Worm (Caenorhabditis elegans) whole organism, early embryonic: ENCODE results near the gene Y62H9A.2.

Source experiments
- B0310.2 ChIP-seq: sonication (generic microtip); optimal IDR thresholded peaks from 2 replicates; lab custom pipeline; 2016; ENCODE audit warnings: mild to moderate bottlenecking, missing genetic modification characterization, missing compliant biosample characterization
- F13C5.2 ChIP-seq: sonication (generic microtip); optimal IDR thresholded peaks from 2 replicates; lab custom pipeline; 2017; ENCODE audit warnings: mild to moderate bottlenecking, missing genetic modification characterization, inconsistent platforms, missing compliant biosample characterization
- aly-1 ChIP-seq: sonication (generic microtip); optimal IDR thresholded peaks from 2 replicates; lab custom pipeline; 2016; ENCODE audit warnings: missing genetic modification characterization, missing compliant biosample characterization
- ama-1 ChIP-seq: fragments of 150-350 bp; optimal IDR thresholded peaks from 2 replicates; lab custom pipeline; 2014
- ceh-13 ChIP-seq: fragments of 200-800 bp; sonication (Bioruptor generic); optimal IDR thresholded peaks from 2 replicates; lab custom pipeline; 2018; ENCODE audit warnings: mild to moderate bottlenecking, missing genetic modification characterization, missing compliant biosample characterization
- ceh-36 ChIP-seq: sonication (generic microtip); optimal IDR thresholded peaks from 2 replicates; lab custom pipeline; 2016; ENCODE audit warnings: missing genetic modification characterization, inconsistent platforms, missing compliant biosample characterization
- ets-7 ChIP-seq: sonication (generic microtip); optimal IDR thresholded peaks from 2 replicates; lab custom pipeline; 2016; ENCODE audit warnings: missing genotype, missing genetic modification characterization, missing compliant biosample characterization
- flt-1 ChIP-seq: fragments of 200-800 bp; sonication (Bioruptor generic); IDR thresholded peaks from 2 replicates; pipeline ENCODE4 v1.3.6; 2022; ENCODE audit warnings: missing genetic modification characterization, missing compliant biosample characterization
- hmbx-1 ChIP-seq: sonication (generic microtip); optimal IDR thresholded peaks from 2 replicates; lab custom pipeline; 2016; ENCODE audit warnings: mild to moderate bottlenecking, missing genetic modification characterization, missing compliant biosample characterization
- hmg-4 ChIP-seq: fragments of 200-800 bp; sonication (Bioruptor generic); optimal IDR thresholded peaks from 2 replicates; lab custom pipeline; 2018; ENCODE audit warnings: mild to moderate bottlenecking, missing genetic modification characterization, missing compliant biosample characterization
- hnd-1 ChIP-seq: sonication (generic microtip); optimal IDR thresholded peaks from 2 replicates; lab custom pipeline; 2016; ENCODE audit warnings: missing genetic modification characterization, missing compliant biosample characterization
- pes-1 ChIP-seq: fragments of 200-800 bp; sonication (Bioruptor generic); IDR thresholded peaks from 2 replicates; pipeline ENCODE4 v1.3.6; 2022; ENCODE audit warnings: missing genetic modification reagents, missing genetic modification characterization, missing compliant biosample characterization
- scrt-1 ChIP-seq: fragments of 200-800 bp; sonication (Bioruptor generic); IDR thresholded peaks from 2 replicates; pipeline ENCODE4 v1.3.6; 2022; ENCODE audit warnings: missing genetic modification characterization, missing compliant biosample characterization
- sea-1 ChIP-seq: fragments of 200-800 bp; sonication (Bioruptor generic); conservative IDR thresholded peaks from 2 replicates; pipeline ENCODE4 v1.3.6; 2022; ENCODE audit warnings: missing genetic modification characterization, missing compliant biosample characterization
- tbx-11 ChIP-seq: fragments of 200-800 bp; sonication (Bioruptor generic); IDR thresholded peaks from 2 replicates; pipeline ENCODE4 v1.3.6; 2022; ENCODE audit warnings: missing genetic modification characterization, missing compliant biosample characterization
- tbx-37 ChIP-seq: fragments of 200-800 bp; sonication (Bioruptor generic); conservative IDR thresholded peaks from 2 replicates; pipeline ENCODE4 v1.3.6; 2022; ENCODE audit warnings: missing genetic modification reagents, missing genetic modification characterization, missing compliant biosample characterization
- tra-4 ChIP-seq: sonication (generic microtip); optimal IDR thresholded peaks from 2 replicates; lab custom pipeline; 2017; ENCODE audit warnings: missing genetic modification characterization, missing compliant biosample characterization

Y62H9A.2 gene

DNA sequence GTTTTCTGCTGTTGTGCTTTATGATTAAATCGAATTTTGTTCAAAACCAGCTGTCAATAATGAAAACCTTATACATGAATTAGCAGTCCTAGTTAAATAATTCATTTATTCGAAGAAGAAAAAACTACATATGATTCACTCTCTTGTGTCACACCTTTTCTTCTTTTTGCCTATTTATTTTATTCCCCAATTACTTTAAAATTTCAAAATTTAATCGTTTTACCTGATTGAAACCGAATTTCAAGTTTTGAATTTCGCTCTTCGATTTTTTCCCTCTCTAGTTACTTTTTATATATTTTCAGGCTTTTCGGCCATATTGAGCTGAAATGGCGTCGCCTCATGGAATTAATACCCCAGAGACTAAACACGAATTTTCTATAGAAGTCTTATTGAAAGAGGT is 25.5 kb downstream of the Y62H9A.2 start, which contains the start of gene xtr-1:
TSS of gene xtr-1 (plus strand) at position 301 of the 400 bp plus-strand sequence.
- TF ChIP-seq B0310.2 (tag; lab: Kevin White, UChicago), result no peak
- no peak for TF ChIP-seq pes-1
- TF ChIP-seq F13C5.2, result no peak
- no peak for TF ChIP-seq tbx-37 (GFP tag; lab: Robert Waterston, UW)
- no peak for TF ChIP-seq hmbx-1 (tag; lab: Kevin White, UChicago)
- TF ChIP-seq ceh-36, result no peak
- TF ChIP-seq tra-4, result no peak
- TF ChIP-seq ama-1 (lab: Kevin White, UChicago), result no peak

DNA sequence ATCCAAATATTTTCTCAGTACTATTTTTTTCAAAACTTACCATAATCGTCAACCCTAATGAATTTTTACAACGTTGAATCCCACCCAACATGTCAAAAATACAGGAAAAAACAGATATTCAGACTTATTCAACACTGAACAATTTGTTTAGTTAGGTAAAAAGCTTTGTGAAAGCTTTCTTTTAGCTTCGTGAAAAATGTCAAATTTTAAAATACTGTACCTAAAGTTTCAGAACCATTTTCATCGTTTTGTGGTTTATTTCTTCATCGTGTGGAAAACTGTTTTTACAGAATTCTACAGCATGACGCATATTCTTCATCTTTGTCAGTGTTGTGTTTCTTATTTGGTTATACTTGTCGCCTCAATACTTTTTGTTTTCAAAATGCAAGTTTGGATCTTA is 27.4 kb downstream of the Y62H9A.2 start, which contains the start of gene F54F7.14:
TSS of gene F54F7.14 (plus strand) at position 301 of the 400 bp plus-strand sequence.
- TF ChIP-seq tbx-11 (GFP tag; lab: Robert Waterston, UW) (no peak), ets-7 (tag; lab: Kevin White, UChicago) (no peak), pes-1 (no peak), tbx-37 (GFP tag; lab: Robert Waterston, UW) (no peak), hmg-4 (GFP tag; lab: Kevin White, UChicago) (no peak), scrt-1 (no peak)

DNA sequence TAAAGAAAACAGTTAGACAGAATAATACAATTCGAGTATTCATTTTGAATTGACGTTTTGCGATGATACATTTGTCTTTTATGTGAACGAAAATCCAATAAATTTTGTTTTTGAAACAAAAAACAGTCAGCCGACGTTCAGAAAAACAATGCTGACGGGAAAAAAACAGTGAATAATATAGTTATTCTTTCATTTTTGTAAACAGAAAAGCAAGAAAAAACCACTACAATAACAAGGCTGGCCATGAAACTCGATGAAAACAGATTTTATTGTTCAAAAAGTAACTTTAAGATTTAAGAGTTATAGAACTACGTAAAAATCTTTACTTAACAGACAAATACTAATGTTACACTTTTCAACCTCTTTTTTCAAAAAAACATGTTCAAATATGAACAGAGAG is 27.9 kb downstream of the Y62H9A.2 start, which contains the start of gene F54F7.3:
TSS of gene F54F7.3 (minus strand) at position 101 of the 400 bp plus-strand sequence.
- no peak for TF ChIP-seq scrt-1
- no peak for TF ChIP-seq pes-1
- no peak for TF ChIP-seq ets-7 (tag; lab: Kevin White, UChicago)

DNA sequence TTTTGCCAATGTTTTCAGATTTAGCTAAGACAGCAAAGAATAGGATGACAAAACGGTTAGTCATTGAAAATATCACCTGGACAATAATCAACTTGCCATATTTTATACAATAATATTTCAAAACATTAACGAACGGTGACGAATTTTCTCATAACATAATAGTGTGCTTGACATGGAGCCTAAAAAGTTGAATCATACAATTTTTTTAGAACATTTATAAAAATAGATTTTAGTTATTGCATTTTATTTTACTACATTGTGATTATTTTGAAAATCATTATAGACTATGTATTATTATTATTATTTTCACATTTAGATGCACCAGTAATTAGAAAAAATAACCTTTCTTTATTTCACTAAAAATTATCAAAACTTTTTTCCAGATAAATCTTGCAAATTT is 29.4 kb downstream of the Y62H9A.2 start, which contains the start of gene F54F7.9:
TSS of gene F54F7.9 (minus strand) at position 101 of the 400 bp plus-strand sequence.
- TF ChIP-seq ceh-13 (GFP tag; lab: Kevin White, UChicago) (no peak), B0310.2 (tag; lab: Kevin White, UChicago) (no peak)

DNA sequence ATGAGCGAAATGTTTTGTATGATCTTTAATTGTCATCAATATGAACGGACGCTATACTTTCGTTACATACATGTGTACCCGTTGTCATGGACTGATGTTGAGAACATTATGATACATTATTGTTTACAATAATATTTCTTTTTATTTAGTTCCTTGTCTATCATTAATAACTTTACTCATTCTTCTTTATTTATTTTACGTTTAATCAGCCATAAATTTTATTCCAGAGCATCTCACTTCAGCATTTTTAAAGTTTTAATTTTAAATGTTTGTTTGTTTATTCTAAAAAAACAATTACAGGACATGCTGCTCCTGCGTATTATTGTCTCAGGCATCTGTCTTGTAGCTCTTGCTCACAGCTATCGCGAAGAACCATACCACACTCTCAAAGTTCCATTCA is 34.6 kb downstream of the Y62H9A.2 start, which contains the start of gene F54F7.2:
TSS of gene F54F7.2 (plus strand) at position 301 of the 400 bp plus-strand sequence.
- no peak for TF ChIP-seq ceh-13 (GFP tag; lab: Kevin White, UChicago)
- TF ChIP-seq hnd-1 (tag; lab: Kevin White, UChicago), result no peak
- TF ChIP-seq sea-1 (GFP tag; lab: Robert Waterston, UW), result no peak
- TF ChIP-seq F13C5.2, result no peak
- no peak for TF ChIP-seq tra-4
- no peak for TF ChIP-seq flt-1
- no peak for TF ChIP-seq B0310.2 (tag; lab: Kevin White, UChicago)
- no peak for TF ChIP-seq hmbx-1 (tag; lab: Kevin White, UChicago)
- TF ChIP-seq tbx-37 (GFP tag; lab: Robert Waterston, UW), result no peak
- TF ChIP-seq ceh-36, result no peak
- TF ChIP-seq ama-1 (lab: Kevin White, UChicago), result no peak
- no peak for TF ChIP-seq scrt-1

DNA sequence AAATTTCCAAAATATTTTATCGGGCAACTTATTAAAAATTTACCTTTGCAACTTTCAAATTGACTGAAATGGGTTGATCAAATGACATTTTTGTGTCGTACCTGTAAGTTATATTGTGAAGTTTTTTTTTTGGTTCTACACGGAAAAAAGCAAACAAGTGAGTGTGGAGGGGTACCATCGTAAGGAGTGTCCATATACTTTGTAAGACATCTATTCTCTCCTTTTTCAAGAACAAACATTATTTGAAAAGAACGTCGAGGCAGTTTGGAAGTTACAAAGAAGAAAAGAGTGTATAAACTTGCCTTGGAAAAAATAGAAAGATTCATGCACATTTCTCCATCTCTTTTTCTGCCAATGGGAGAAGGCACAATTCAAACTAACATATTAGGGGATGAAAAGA is 40.6 kb downstream of the Y62H9A.2 start, which contains the start of gene taf-7.1:
TSS of gene taf-7.1 (minus strand) at position 101 of the 400 bp plus-strand sequence.
- TF ChIP-seq flt-1, result no peak
- TF ChIP-seq ets-7 (tag; lab: Kevin White, UChicago), result no peak

DNA sequence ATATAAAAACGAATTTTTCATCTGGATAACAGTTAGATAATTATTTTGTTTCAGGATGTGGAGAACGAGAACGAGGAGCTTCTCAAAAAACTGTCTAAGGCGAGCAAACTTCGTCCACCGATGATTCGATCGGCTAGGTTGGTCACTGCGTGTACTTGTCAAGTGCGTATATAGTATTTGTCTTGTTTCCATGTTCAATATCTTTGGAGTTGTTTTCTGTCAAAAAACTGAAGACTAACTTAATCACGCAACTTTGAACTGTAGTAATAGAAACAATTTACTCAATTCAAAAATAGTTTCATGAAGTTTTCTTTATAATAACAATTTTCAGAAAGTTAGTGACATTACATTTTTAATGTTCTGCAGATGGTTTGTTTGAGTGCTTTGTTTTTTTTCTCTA is 49.3 kb downstream of the Y62H9A.2 start:
- TF ChIP-seq pes-1 (no peak), flt-1 (no peak), F13C5.2 (no peak), hnd-1 (tag; lab: Kevin White, UChicago) (no peak), ama-1 (lab: Kevin White, UChicago) (no peak), sea-1 (GFP tag; lab: Robert Waterston, UW) (no peak)

DNA sequence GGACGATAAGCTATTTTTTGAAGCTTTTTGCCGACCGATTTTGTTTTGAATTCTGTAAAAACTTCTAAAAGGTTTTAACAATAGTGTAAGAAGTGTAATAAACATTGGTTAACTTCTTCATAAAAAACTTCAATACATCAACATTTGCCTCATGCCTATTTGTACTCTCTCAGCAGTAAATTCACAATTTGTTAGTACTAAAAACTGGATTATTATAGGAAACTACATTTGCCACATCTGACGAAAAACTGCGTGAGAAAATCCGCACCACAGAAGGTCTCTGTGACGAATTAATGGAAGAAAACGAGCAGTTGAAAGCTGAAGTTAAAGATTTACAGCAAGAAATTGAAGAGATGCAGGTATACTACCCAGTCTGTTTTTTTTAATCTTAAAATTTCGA is 50.5 kb downstream of the Y62H9A.2 start:
- TF ChIP-seq aly-1 (no peak), tra-4 (no peak)
